Worm (Caenorhabditis elegans): ENCODE results near the gene apc-10.

The apc-10 gene

DNA sequence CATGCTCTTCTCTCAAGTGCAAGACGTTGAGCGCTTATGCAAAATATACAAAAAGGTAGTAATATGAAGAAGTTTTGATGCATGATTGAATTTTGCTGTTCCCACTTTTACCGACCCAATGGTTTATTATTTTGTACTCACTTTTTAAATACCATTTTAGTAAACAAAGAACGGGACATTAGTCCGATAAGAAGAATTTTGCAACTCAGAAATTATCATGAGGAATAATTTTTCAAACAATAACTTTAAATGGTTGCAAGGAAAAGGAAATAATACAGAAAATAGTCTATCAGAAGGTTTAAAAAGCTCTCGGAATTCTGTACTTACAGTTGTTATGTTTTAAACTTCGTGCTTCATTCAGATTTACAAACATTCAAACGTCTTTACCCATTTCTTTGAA is 11.5 kb downstream of the apc-10 start, which contains the start of gene F15H10.9:
TSS of gene F15H10.9 (minus strand) at position 101 of the 400 bp plus-strand sequence.
- TF ChIP-seq mdt-29 (GFP tag; IDR thresholded peaks at IDR 0.05) (no peak), aly-2 (tag; optimal IDR thresholded peaks at IDR 0.05) (no peak), fkh-10 (GFP tag; optimal IDR thresholded peaks at IDR 0.05) (no peak), F44E2.7 (GFP tag; IDR thresholded peaks at IDR 0.05) (no peak), ztf-11 (tag; optimal IDR thresholded peaks at IDR 0.05) (no peak), ama-1 (optimal IDR thresholded peaks at IDR 0.05) (no peak), nhr-25 (tag; optimal IDR thresholded peaks at IDR 0.05; ENCODE audit: borderline replicate concordance, insufficient read depth) (no peak), ztf-7 (tag; optimal IDR thresholded peaks at IDR 0.05) (no peak), ceh-44 (GFP tag; IDR thresholded peaks at IDR 0.05) (no peak), hlh-30 (tag; optimal IDR thresholded peaks at IDR 0.05; ENCODE audit: insufficient read depth) (no peak)

DNA sequence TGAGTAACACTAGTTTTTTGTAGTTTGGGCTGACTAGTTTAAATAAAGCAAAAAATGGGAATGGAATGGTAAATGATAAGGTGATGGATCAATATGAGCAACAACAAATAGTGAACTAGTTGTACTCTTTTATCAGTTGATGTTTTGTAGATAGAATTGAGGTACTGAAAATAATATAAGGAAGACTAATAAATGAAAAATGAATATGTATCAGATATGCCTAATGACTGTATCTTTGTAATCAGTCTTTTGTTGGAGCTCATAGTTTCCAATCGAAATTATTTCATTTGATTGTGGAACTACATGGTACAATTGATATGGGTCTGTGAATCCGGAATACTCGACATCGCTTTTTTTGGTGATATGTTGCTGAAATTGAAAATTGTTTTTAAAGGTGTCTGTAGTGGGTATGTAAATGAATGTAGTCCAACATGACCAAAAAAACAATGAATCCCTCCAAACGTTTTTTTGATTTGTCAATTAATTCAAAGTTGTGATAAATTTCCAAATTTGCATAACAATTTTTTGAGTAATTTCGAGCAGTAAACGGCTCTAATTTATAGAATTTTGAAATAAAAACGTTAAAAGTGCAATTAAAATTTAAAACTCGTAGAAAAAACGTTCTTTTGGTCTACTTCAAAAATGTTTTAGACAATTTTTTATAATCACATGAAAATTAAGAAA is 16.0 kb downstream of the apc-10 start, which contains the start of gene F15H10.12:
TSS of gene F15H10.12 (minus strand) at position 51 of the 684 bp plus-strand sequence.
- TF ChIP-seq nhr-102 (tag; optimal IDR thresholded peaks at IDR 0.05) (no peak), mdt-29 (GFP tag; IDR thresholded peaks at IDR 0.05) (no peak), attf-4 (tag; optimal IDR thresholded peaks at IDR 0.05) (no peak), aha-1 (tag) (peak; percentile 92), jun-1 (tag; optimal IDR thresholded peaks at IDR 0.05) (no peak)

DNA sequence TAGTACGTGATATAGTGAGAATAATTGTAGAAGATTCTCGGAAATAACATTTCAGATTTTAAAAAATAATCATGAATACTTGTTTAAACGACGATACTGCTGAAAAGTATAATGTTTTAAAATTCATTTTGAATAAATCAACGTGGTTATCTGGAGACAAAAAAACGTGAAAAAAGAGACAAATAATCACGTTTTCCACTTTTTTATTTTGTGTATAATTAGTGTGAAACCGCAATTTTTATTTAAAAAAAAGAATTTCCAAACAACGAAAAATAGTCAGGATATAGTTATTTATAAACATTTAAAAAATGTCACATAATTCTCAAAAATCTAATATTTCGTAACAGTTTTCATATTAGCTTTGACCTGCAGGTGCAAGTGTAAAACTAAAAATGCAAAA is 19.8 kb downstream of the apc-10 start, which contains the start of gene F15H10.7:
TSS of gene F15H10.7 (minus strand) at position 101 of the 400 bp plus-strand sequence.
- TF ChIP-seq saeg-2 (GFP tag; IDR thresholded peaks at IDR 0.05): no peak
- TF ChIP-seq arid-1 (GFP tag; conservative IDR thresholded peaks at IDR 0.05): no peak
- TF ChIP-seq spr-3 (GFP tag; optimal IDR thresholded peaks at IDR 0.05): no peak
- no peak for TF ChIP-seq mdl-1 (tag; optimal IDR thresholded peaks at IDR 0.05)
- no peak for TF ChIP-seq R02D3.7 (tag; optimal IDR thresholded peaks at IDR 0.05)
- no peak for TF ChIP-seq ZK546.5 (tag; optimal IDR thresholded peaks at IDR 0.05)
- TF ChIP-seq nhr-41 (GFP tag; IDR thresholded peaks at IDR 0.05): no peak
- TF ChIP-seq egl-43 (GFP tag; IDR thresholded peaks at IDR 0.05): no peak
- no peak for TF ChIP-seq lin-39 (tag; optimal IDR thresholded peaks at IDR 0.05)
- TF ChIP-seq mxl-3 (GFP tag; optimal IDR thresholded peaks at IDR 0.05): no peak
- no peak for TF ChIP-seq hif-1 (tag; optimal IDR thresholded peaks at IDR 0.05)
- TF ChIP-seq aha-1 (tag): no peak
- no peak for TF ChIP-seq fkh-10 (GFP tag; optimal IDR thresholded peaks at IDR 0.05)
- no peak for TF ChIP-seq ceh-32 (tag; optimal IDR thresholded peaks at IDR 0.05; ENCODE audit: poor library complexity)
- TF ChIP-seq ztf-11 (tag; optimal IDR thresholded peaks at IDR 0.05): no peak
- no peak for TF ChIP-seq zfp-2 (tag; optimal IDR thresholded peaks at IDR 0.05)
- no peak for TF ChIP-seq pha-4 (GFP tag; IDR thresholded peaks at IDR 0.05)
- TF ChIP-seq pha-4 (tag; optimal IDR thresholded peaks at IDR 0.05): no peak
- TF ChIP-seq ztf-7 (tag; optimal IDR thresholded peaks at IDR 0.05): no peak
- TF ChIP-seq daf-19 (GFP tag; conservative IDR thresholded peaks at IDR 0.05): no peak
- no peak for TF ChIP-seq php-3 (GFP tag; IDR thresholded peaks at IDR 0.05)

DNA sequence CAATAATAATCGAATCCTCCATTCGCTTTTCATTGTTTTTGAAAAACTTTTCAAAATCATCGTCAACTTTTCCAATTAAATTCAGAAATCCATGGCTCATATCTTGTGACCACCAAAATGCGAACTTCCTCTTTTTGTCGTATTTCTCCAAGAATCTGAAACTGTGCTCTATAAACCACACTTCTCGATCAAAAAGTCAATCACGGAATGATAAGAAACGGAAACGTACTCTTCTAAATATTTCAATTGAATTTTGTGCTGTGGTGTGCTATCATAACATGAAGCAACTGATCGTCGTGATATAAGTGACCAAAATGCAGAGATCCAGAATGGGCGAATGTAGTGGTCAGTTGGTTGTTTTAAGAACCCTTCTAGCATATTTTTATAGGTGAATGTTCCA is 21.5 kb downstream of the apc-10 start:
- TF ChIP-seq vab-7 (GFP tag; IDR thresholded peaks at IDR 0.05): no peak
- TF ChIP-seq T26A8.4 (GFP tag; IDR thresholded peaks at IDR 0.05): no peak
- TF ChIP-seq daf-8 (GFP tag; IDR thresholded peaks at IDR 0.05): no peak
- peak; percentile 46 for TF ChIP-seq pqm-1 (tag; optimal IDR thresholded peaks at IDR 0.05)
- TF ChIP-seq gei-8 (GFP tag; optimal IDR thresholded peaks at IDR 0.05): no peak
- no peak for TF ChIP-seq tag-97 (GFP tag; IDR thresholded peaks at IDR 0.05)
- no peak for TF ChIP-seq rbr-2 (tag; optimal IDR thresholded peaks at IDR 0.05)
- TF ChIP-seq nhr-111 (GFP tag; optimal IDR thresholded peaks at IDR 0.05): no peak
- no peak for TF ChIP-seq arid-1 (GFP tag; conservative IDR thresholded peaks at IDR 0.05)
- no peak for TF ChIP-seq fos-1 (tag; optimal IDR thresholded peaks at IDR 0.05)
- TF ChIP-seq mdt-29 (GFP tag; IDR thresholded peaks at IDR 0.05): no peak
- TF ChIP-seq nhr-237 (tag; optimal IDR thresholded peaks at IDR 0.05): no peak
- TF ChIP-seq nhr-41 (GFP tag; IDR thresholded peaks at IDR 0.05): no peak
- TF ChIP-seq hlh-30 (tag; optimal IDR thresholded peaks at IDR 0.05; ENCODE audit: insufficient read depth): no peak
- no peak for TF ChIP-seq pha-4 (GFP tag; IDR thresholded peaks at IDR 0.05)
- no peak for TF ChIP-seq pha-4 (tag; optimal IDR thresholded peaks at IDR 0.05)
- TF ChIP-seq dmd-6 (GFP tag; IDR thresholded peaks at IDR 0.05): peak; percentile 61
- no peak for TF ChIP-seq zfp-3 (GFP tag; conservative IDR thresholded peaks at IDR 0.05)
- TF ChIP-seq hlh-11 (tag; optimal IDR thresholded peaks at IDR 0.05): no peak
- no peak for TF ChIP-seq lin-1 (GFP tag; IDR thresholded peaks at IDR 0.05)
- no peak for TF ChIP-seq ztf-7 (tag; optimal IDR thresholded peaks at IDR 0.05)
